Worm (Caenorhabditis elegans): ENCODE data around the gene C33A11.2.

DNA sequence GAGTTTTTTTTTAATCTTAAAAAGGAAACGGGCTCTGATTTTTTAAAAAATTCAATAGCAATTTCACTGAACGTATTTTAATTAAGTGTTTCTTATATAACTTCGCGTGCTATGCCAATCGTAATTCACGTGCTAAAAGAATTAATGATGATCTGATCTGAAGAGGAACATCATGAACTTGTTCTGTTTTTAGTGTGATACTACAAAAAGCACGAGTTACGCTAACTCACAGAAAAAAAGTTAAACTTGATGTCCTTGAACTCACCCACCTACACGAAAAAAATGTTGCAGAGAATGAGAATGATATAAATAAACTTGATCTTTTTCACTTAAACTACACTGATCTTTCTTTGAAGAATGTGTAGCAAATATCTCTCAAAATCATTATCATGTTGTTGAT, 14.1 kb downstream of the C33A11.2 start:
- TF ChIP-seq sem-2 (GFP tag; optimal IDR thresholded peaks at IDR 0.05): no peak
- no peak for TF ChIP-seq bed-3 (GFP tag; optimal IDR thresholded peaks at IDR 0.05)
- no peak for TF ChIP-seq lin-13 (tag; optimal IDR thresholded peaks at IDR 0.05)
- no peak for TF ChIP-seq lsy-2 (tag; optimal IDR thresholded peaks at IDR 0.05)
- TF ChIP-seq elt-3 (tag; optimal IDR thresholded peaks at IDR 0.05): no peak
